Worm (Caenorhabditis elegans): Measurements from ENCODE around the gene F35C5.3.

Gene F35C5.3

ce11 chrII:12880406-12880805 is 8.2 kb upstream of the F35C5.3 start, which contains the start of gene F35C5.1:
Gene F35C5.1 (plus strand): TSS chrII:12880804.
- TF ChIP-seq ztf-11 (tag; optimal IDR thresholded peaks at IDR 0.05) (no peak), unc-62 (GFP tag; optimal IDR thresholded peaks at IDR 0.05) (no peak), C16A3.4 (tag; optimal IDR thresholded peaks at IDR 0.05) (no peak), nhr-19 (GFP tag; conservative IDR thresholded peaks at IDR 0.05) (no peak), tbx-2 (tag; optimal IDR thresholded peaks at IDR 0.05) (no peak), nhr-71 (tag; optimal IDR thresholded peaks at IDR 0.05) (no peak), ets-5 (GFP tag; IDR thresholded peaks at IDR 0.05) (no peak), dsc-1 (tag; optimal IDR thresholded peaks at IDR 0.05) (no peak), lsy-2 (tag; optimal IDR thresholded peaks at IDR 0.05) (no peak), efl-1 (optimal IDR thresholded peaks at IDR 0.05) (no peak), efl-1 (GFP tag; optimal IDR thresholded peaks at IDR 0.05 in 1 of 2) (no peak), fkh-10 (GFP tag; optimal IDR thresholded peaks at IDR 0.05) (no peak)

DNA sequence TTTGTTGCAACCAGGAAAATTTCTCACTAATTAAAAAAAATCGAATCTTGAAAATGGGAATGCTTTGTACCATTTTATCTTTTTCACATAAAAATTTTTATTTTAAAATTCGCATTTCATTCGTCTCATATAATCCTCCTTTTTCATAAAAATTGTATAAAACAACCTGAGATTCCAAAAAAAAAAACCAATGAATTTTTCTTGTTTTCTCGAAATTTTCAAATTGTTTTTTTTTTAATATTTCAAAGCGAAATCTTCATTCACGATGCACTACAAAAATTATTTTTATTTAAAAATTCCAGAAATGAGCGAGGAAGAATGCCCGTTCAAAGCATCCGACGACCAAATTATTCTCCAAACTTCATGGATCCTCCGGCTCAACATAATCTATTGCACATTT is 3.6 kb upstream of the F35C5.3 start, which contains the start of gene sra-14:
Gene sra-14, plus strand, starts transcription at position 301 of the 400 bp plus-strand sequence.
- no peak for TF ChIP-seq efl-1 (optimal IDR thresholded peaks at IDR 0.05)
- no peak for TF ChIP-seq efl-1 (GFP tag; optimal IDR thresholded peaks at IDR 0.05 in 1 of 2)
- TF ChIP-seq elt-2 (tag; optimal IDR thresholded peaks at IDR 0.05): no peak
- no peak for TF ChIP-seq mab-9 (GFP tag; IDR thresholded peaks at IDR 0.05)
- no peak for TF ChIP-seq nhr-237 (tag; optimal IDR thresholded peaks at IDR 0.05)
- TF ChIP-seq ceh-82 (tag; optimal IDR thresholded peaks at IDR 0.05): no peak
- TF ChIP-seq nhr-71 (tag; optimal IDR thresholded peaks at IDR 0.05): no peak
- no peak for TF ChIP-seq ama-1 (optimal IDR thresholded peaks at IDR 0.05)
- no peak for TF ChIP-seq dpl-1 (GFP tag; optimal IDR thresholded peaks at IDR 0.05)
- TF ChIP-seq ets-5 (GFP tag; IDR thresholded peaks at IDR 0.05): no peak
- no peak for TF ChIP-seq Y116A8C.19 (tag; optimal IDR thresholded peaks at IDR 0.05; ENCODE audit: borderline replicate concordance)
- no peak for TF ChIP-seq irx-1 (tag; optimal IDR thresholded peaks at IDR 0.05)
- TF ChIP-seq hpl-2 (GFP tag; optimal IDR thresholded peaks at IDR 0.05): no peak
- no peak for TF ChIP-seq alr-1 (tag; optimal IDR thresholded peaks at IDR 0.05; ENCODE audit: borderline replicate concordance)
- TF ChIP-seq hlh-17 (GFP tag; optimal IDR thresholded peaks at IDR 0.05; ENCODE audit: borderline replicate concordance): no peak
- no peak for TF ChIP-seq egl-27 (tag; optimal IDR thresholded peaks at IDR 0.05)
- TF ChIP-seq sup-37 (GFP tag; optimal IDR thresholded peaks at IDR 0.05): no peak
- TF ChIP-seq zip-4 (GFP tag; optimal IDR thresholded peaks at IDR 0.05): no peak
- no peak for TF ChIP-seq mef-2 (tag; optimal IDR thresholded peaks at IDR 0.05)

- no peak for TF ChIP-seq rnt-1 (tag; optimal IDR thresholded peaks at IDR 0.05)
- no peak for TF ChIP-seq zag-1 (tag; optimal IDR thresholded peaks at IDR 0.05)
- TF ChIP-seq elt-2 (tag; optimal IDR thresholded peaks at IDR 0.05): peak; percentile 14
- TF ChIP-seq fkh-10 (GFP tag; optimal IDR thresholded peaks at IDR 0.05): no peak
- TF ChIP-seq nhr-71 (tag; optimal IDR thresholded peaks at IDR 0.05): no peak
- TF ChIP-seq ceh-90 (tag; optimal IDR thresholded peaks at IDR 0.05): no peak
- TF ChIP-seq egl-27 (tag; optimal IDR thresholded peaks at IDR 0.05): no peak
Measured at ce11 chrII:12892407-12892806, 3.8 kb downstream of the F35C5.3 start.

DNA sequence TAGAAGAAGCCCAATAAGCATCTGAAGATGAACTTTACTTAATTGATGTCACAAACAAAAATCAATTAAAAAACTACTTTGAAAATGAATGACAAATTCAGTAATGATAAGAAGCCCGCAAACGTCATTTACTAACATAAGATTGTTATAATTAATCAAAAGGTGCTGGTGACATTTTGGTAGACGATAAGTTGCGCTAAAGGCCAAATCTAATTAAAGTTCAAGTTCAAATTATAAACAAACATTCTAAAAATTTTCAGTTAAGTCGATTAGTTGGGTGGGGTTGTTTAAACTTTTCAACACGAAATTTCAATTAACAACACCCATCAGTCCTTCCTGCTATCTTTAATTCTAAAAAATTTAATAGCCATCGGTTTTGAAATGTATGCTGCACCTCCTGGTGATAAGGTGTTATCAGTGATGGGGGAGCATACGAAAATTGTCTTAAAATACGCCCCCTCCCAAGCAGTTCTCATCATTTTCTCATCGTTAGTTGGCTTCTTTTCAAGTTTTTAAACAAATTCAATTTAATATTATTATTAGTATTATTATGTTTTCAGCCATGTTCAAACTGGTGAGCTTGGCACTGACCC is 6.6 kb downstream of the F35C5.3 start, which contains the start of the genes clec-62 and clec-63:
Gene clec-62, minus strand, starts transcription at position 51 of the 593 bp plus-strand sequence.
Gene clec-63, plus strand, starts transcription at position 561 of the 593 bp plus-strand sequence.
- TF ChIP-seq sox-4 (tag; optimal IDR thresholded peaks at IDR 0.05) (no peak), nhr-77 (tag; optimal IDR thresholded peaks at IDR 0.05) (no peak), jun-1 (tag; optimal IDR thresholded peaks at IDR 0.05) (no peak), C34B4.2 (tag; optimal IDR thresholded peaks at IDR 0.05) (no peak), nhr-47 (tag; optimal IDR thresholded peaks at IDR 0.05) (no peak), snu-23 (GFP tag; optimal IDR thresholded peaks at IDR 0.05) (no peak), nhr-237 (tag; optimal IDR thresholded peaks at IDR 0.05) (no peak), ama-1 (optimal IDR thresholded peaks at IDR 0.05) (no peak), mdl-1 (tag; optimal IDR thresholded peaks at IDR 0.05) (no peak), hpl-2 (GFP tag; optimal IDR thresholded peaks at IDR 0.05) (no peak), snpc-4 (tag; optimal IDR thresholded peaks at IDR 0.05) (no peak), mab-9 (GFP tag; IDR thresholded peaks at IDR 0.05) (no peak), rnt-1 (tag; optimal IDR thresholded peaks at IDR 0.05) (no peak), nhr-28 (tag; optimal IDR thresholded peaks at IDR 0.05) (no peak), C16A3.4 (tag; optimal IDR thresholded peaks at IDR 0.05) (no peak), F16B12.6 (tag; optimal IDR thresholded peaks at IDR 0.05) (no peak), efl-1 (optimal IDR thresholded peaks at IDR 0.05) (no peak), efl-1 (GFP tag; optimal IDR thresholded peaks at IDR 0.05 in 1 of 2) (no peak), nhr-12 (tag; optimal IDR thresholded peaks at IDR 0.05) (no peak), unc-86 (tag; optimal IDR thresholded peaks at IDR 0.05) (no peak), ceh-88 (GFP tag; IDR thresholded peaks at IDR 0.05) (no peak), tbx-2 (tag; optimal IDR thresholded peaks at IDR 0.05) (no peak), pax-3 (tag; optimal IDR thresholded peaks at IDR 0.05) (peak; percentile 21), tlp-1 (tag; optimal IDR thresholded peaks at IDR 0.05) (peak; percentile 55), mep-1 (tag; optimal IDR thresholded peaks at IDR 0.05) (no peak)
